Fruit fly (Drosophila melanogaster) whole organism, embryonic: Measurements from ENCODE around the gene galla-2.

ENCODE experiments used
- BEAF-32 ChIP-seq: fragments of 200-800 bp; sonication (Bioruptor generic); optimal IDR thresholded peaks from 3 replicates; lab custom pipeline; 2017; ENCODE audit warnings: missing biosample characterization, missing genetic modification characterization, mild to moderate bottlenecking, moderate library complexity, missing genetic modification reagents
- CG10147 ChIP-seq: fragments of 200-800 bp; sonication (Bioruptor generic); optimal IDR thresholded peaks from 2 replicates; lab custom pipeline; 2019; ENCODE audit warnings: missing biosample characterization, mild to moderate bottlenecking, missing genetic modification characterization, moderate library complexity
- CG10979 ChIP-seq: fragments of 200-800 bp; sonication (Bioruptor generic); optimal IDR thresholded peaks from 2 replicates; lab custom pipeline; 2018; ENCODE audit warnings: missing biosample characterization, mild to moderate bottlenecking, missing genetic modification characterization, moderate library complexity
- CG11504 ChIP-seq: fragments of 200-800 bp; sonication (Bioruptor generic); optimal IDR thresholded peaks from 3 replicates; lab custom pipeline; 2019; ENCODE audit warnings: missing biosample characterization, mild to moderate bottlenecking, missing genetic modification characterization, moderate library complexity
- CG12659 ChIP-seq: fragments of 200-800 bp; sonication (Bioruptor generic); optimal IDR thresholded peaks from 3 replicates; lab custom pipeline; 2017; ENCODE audit warnings: mild to moderate bottlenecking, missing biosample characterization, missing genetic modification reagents, missing genetic modification characterization
- CG12744 ChIP-seq: fragments of 200-800 bp; sonication (Bioruptor generic); optimal IDR thresholded peaks from 2 replicates; lab custom pipeline; 2016; ENCODE audit warnings: missing biosample characterization, missing genetic modification characterization
- CG13424 ChIP-seq: fragments of 200-800 bp; sonication (Bioruptor generic); optimal IDR thresholded peaks from 2 replicates; lab custom pipeline; 2019; ENCODE audit warnings: missing biosample characterization, mild to moderate bottlenecking, missing genetic modification characterization, moderate library complexity
- CG13775 ChIP-seq: fragments of 200-800 bp; sonication (Bioruptor generic); optimal IDR thresholded peaks from 3 replicates; lab custom pipeline; 2017; ENCODE audit warnings: missing biosample characterization, mild to moderate bottlenecking, missing genetic modification characterization
- CG15269 ChIP-seq: fragments of 200-800 bp; sonication (Bioruptor generic); optimal IDR thresholded peaks from 2 replicates; lab custom pipeline; 2018; ENCODE audit warnings: missing biosample characterization, mild to moderate bottlenecking, missing genetic modification characterization, moderate library complexity
- CG17359 ChIP-seq: fragments of 200-800 bp; sonication (Bioruptor generic); optimal IDR thresholded peaks from 3 replicates; lab custom pipeline; 2018; ENCODE audit warnings: missing biosample characterization, mild to moderate bottlenecking, missing genetic modification characterization, moderate library complexity
- CG17361 ChIP-seq: fragments of 200-800 bp; sonication (Bioruptor generic); IDR thresholded peaks from 3 replicates; pipeline ENCODE4 v1.3.6; 2022; ENCODE audit warnings: missing biosample characterization, missing genetic modification characterization
- CG18262 ChIP-seq: fragments of 200-800 bp; optimal IDR thresholded peaks from 3 replicates; lab custom pipeline; 2019; ENCODE audit warnings: missing biosample characterization, mild to moderate bottlenecking, missing genetic modification characterization, moderate library complexity
- CG18599 ChIP-seq: fragments of 200-800 bp; sonication (Bioruptor generic); optimal IDR thresholded peaks from 3 replicates; lab custom pipeline; 2017; ENCODE audit warnings: missing biosample characterization, missing genetic modification characterization, mild to moderate bottlenecking, moderate library complexity, missing genetic modification reagents
- CG2120 ChIP-seq: fragments of 200-800 bp; sonication (Bioruptor generic); optimal IDR thresholded peaks from 3 replicates; lab custom pipeline; 2016; ENCODE audit warnings: missing biosample characterization, missing genetic modification characterization
- CG2678 ChIP-seq: fragments of 200-800 bp; sonication (Bioruptor generic); optimal IDR thresholded peaks from 3 replicates; lab custom pipeline; 2019; ENCODE audit warnings: missing biosample characterization, mild to moderate bottlenecking, missing genetic modification characterization, moderate library complexity
- CG31441 ChIP-seq: fragments of 200-800 bp; sonication (Bioruptor generic); IDR thresholded peaks from 2 replicates; pipeline ENCODE4 v1.3.6; 2022; ENCODE audit warnings: missing biosample characterization, missing genetic modification characterization
- CG3726 ChIP-seq: fragments of 200-800 bp; sonication (Bioruptor generic); IDR thresholded peaks from 3 replicates; pipeline ENCODE4, ENCODE4 v1.3.6; 2022; ENCODE audit warnings: missing biosample characterization, missing genetic modification characterization
- CG3838 ChIP-seq: fragments of 200-800 bp; sonication (Bioruptor generic); optimal IDR thresholded peaks from 3 replicates; lab custom pipeline; 2016; ENCODE audit warnings: missing biosample characterization, missing genetic modification characterization
- CG4424 ChIP-seq: fragments of 200-800 bp; sonication (Bioruptor generic); optimal IDR thresholded peaks from 3 replicates; lab custom pipeline; 2016; ENCODE audit warnings: missing biosample characterization, missing genetic modification characterization
- CG7556 ChIP-seq: fragments of 200-800 bp; sonication (Bioruptor generic); optimal IDR thresholded peaks from 2 replicates; lab custom pipeline; 2017; ENCODE audit warnings: missing biosample characterization, mild to moderate bottlenecking, missing genetic modification characterization
- CG7839 ChIP-seq: fragments of 200-800 bp; sonication (Bioruptor generic); optimal IDR thresholded peaks from 3 replicates; lab custom pipeline; 2018; ENCODE audit warnings: missing biosample characterization, mild to moderate bottlenecking, missing genetic modification characterization, moderate library complexity
- CkIIα-i1 ChIP-seq: fragments of 200-800 bp; sonication (Bioruptor generic); IDR thresholded peaks from 2 replicates; pipeline ENCODE4 v1.3.6; 2022; ENCODE audit warnings: missing biosample characterization, missing genetic modification characterization
- CoRest ChIP-seq: fragments of 200-800 bp; sonication (Bioruptor generic); optimal IDR thresholded peaks from 3 replicates; lab custom pipeline; 2018; ENCODE audit warnings: missing biosample characterization, mild to moderate bottlenecking, missing genetic modification characterization, moderate library complexity
- D19A ChIP-seq: fragments of 200-800 bp; optimal IDR thresholded peaks from 3 replicates; lab custom pipeline; 2019; ENCODE audit warnings: missing biosample characterization, mild to moderate bottlenecking, missing genetic modification characterization, moderate library complexity
- Fer1 ChIP-seq: fragments of 200-800 bp; sonication (Bioruptor generic); optimal IDR thresholded peaks from 2 replicates; lab custom pipeline; 2017; ENCODE audit warnings: missing biosample characterization, mild to moderate bottlenecking, missing genetic modification characterization
- HLH4C ChIP-seq: fragments of 200-800 bp; sonication (Bioruptor generic); IDR thresholded peaks from 3 replicates; pipeline ENCODE4 v1.3.6; 2022; ENCODE audit warnings: missing biosample characterization, missing genetic modification characterization; ENCODE audit not compliant: partially characterized antibody
- Hr51 ChIP-seq, 2 experiments: fragments of 200-800 bp; sonication (Bioruptor generic); optimal IDR thresholded peaks; 2 replicates in 1 of 2; 3 replicates in 1 of 2; lab custom pipeline; 2016 to 2018; ENCODE audit warnings: missing biosample characterization in 2 of 2, missing genetic modification characterization in 2 of 2, mild to moderate bottlenecking in 1 of 2, moderate library complexity in 1 of 2
- Med ChIP-seq: fragments of 200-800 bp; sonication (Bioruptor generic); peaks from one replicate; lab custom pipeline; 2016; ENCODE audit warnings: missing biosample characterization, missing genetic modification characterization, mild to moderate bottlenecking, inconsistent platforms, moderate library complexity
- Meics ChIP-seq: fragments of 200-800 bp; sonication (Bioruptor generic); optimal IDR thresholded peaks from 2 replicates; lab custom pipeline; 2017; ENCODE audit warnings: missing biosample characterization, mild to moderate bottlenecking, missing genetic modification characterization
- Sox100B ChIP-seq: fragments of 200-800 bp; sonication (Bioruptor generic); optimal IDR thresholded peaks from 3 replicates; lab custom pipeline; 2018; ENCODE audit warnings: missing biosample characterization, mild to moderate bottlenecking, missing genetic modification characterization
- Sox102F ChIP-seq: fragments of 200-800 bp; sonication (Bioruptor generic); optimal IDR thresholded peaks from 2 replicates; lab custom pipeline; 2018; ENCODE audit warnings: missing biosample characterization, mild to moderate bottlenecking, missing genetic modification characterization, moderate library complexity
- bigmax ChIP-seq: fragments of 200-800 bp; sonication (Bioruptor generic); optimal IDR thresholded peaks from 2 replicates; lab custom pipeline; 2018; ENCODE audit warnings: missing biosample characterization, mild to moderate bottlenecking, missing genetic modification characterization
- dmrt99B ChIP-seq: fragments of 200-800 bp; sonication (Bioruptor generic); optimal IDR thresholded peaks from 2 replicates; lab custom pipeline; 2018; ENCODE audit warnings: missing biosample characterization, mild to moderate bottlenecking, missing genetic modification characterization, moderate library complexity
- esg ChIP-seq: fragments of 200-800 bp; sonication (Bioruptor generic); conservative IDR thresholded peaks from 2 replicates; pipeline ENCODE4 v1.3.6; 2022; ENCODE audit warnings: missing biosample characterization, missing genetic modification characterization
- gem ChIP-seq: fragments of 200-800 bp; sonication (Bioruptor generic); optimal IDR thresholded peaks from 2 replicates; lab custom pipeline; 2019; ENCODE audit warnings: missing biosample characterization, mild to moderate bottlenecking, missing genetic modification characterization, moderate library complexity
- gfzf ChIP-seq: fragments of 200-800 bp; sonication (Bioruptor generic); optimal IDR thresholded peaks from 2 replicates; lab custom pipeline; 2016; ENCODE audit warnings: missing biosample characterization, mild to moderate bottlenecking, missing genetic modification characterization, moderate library complexity
- grau ChIP-seq: fragments of 200-800 bp; optimal IDR thresholded peaks from 3 replicates; lab custom pipeline; 2019; ENCODE audit warnings: missing biosample characterization, mild to moderate bottlenecking, missing genetic modification characterization, moderate library complexity
- h ChIP-seq: fragments of >200 bp; optimal IDR thresholded peaks from 2 replicates; lab custom pipeline; 2017
- lab ChIP-seq: fragments of 200-800 bp; sonication (Bioruptor generic); optimal IDR thresholded peaks from 3 replicates; lab custom pipeline; 2017; ENCODE audit warnings: missing biosample characterization, missing genetic modification characterization, mild to moderate bottlenecking, moderate library complexity, missing genetic modification reagents
- org-1 ChIP-seq: fragments of 200-800 bp; sonication (Bioruptor generic); optimal IDR thresholded peaks from 2 replicates; lab custom pipeline; 2017; ENCODE audit warnings: missing biosample characterization, missing genetic modification characterization
- phol ChIP-seq: fragments of 200-800 bp; sonication (Bioruptor generic); optimal IDR thresholded peaks from 3 replicates; lab custom pipeline; 2018; ENCODE audit warnings: missing biosample characterization, mild to moderate bottlenecking, missing genetic modification characterization, moderate library complexity
- ranshi ChIP-seq: fragments of 200-800 bp; sonication (Bioruptor generic); IDR thresholded peaks from 2 replicates; pipeline ENCODE4 v1.3.6; 2022; ENCODE audit warnings: missing biosample characterization, missing genetic modification characterization
- row ChIP-seq: fragments of 200-800 bp; sonication (Bioruptor generic); IDR thresholded peaks from 3 replicates; pipeline ENCODE4 v1.3.6; 2022; ENCODE audit warnings: missing biosample characterization, missing genetic modification characterization
- sens ChIP-seq: fragments of 200-800 bp; sonication (Bioruptor generic); peaks from one replicate; lab custom pipeline; 2016; ENCODE audit warnings: missing biosample characterization, missing genetic modification characterization
- trh ChIP-seq: fragments of 200-800 bp; sonication (Bioruptor generic); optimal IDR thresholded peaks from 2 replicates; lab custom pipeline; 2016; ENCODE audit warnings: missing biosample characterization, missing genetic modification characterization
- zf30C ChIP-seq: fragments of 200-800 bp; sonication (Bioruptor generic); optimal IDR thresholded peaks from 3 replicates; lab custom pipeline; 2018; ENCODE audit warnings: missing biosample characterization, mild to moderate bottlenecking, missing genetic modification characterization

The galla-2 gene

DNA sequence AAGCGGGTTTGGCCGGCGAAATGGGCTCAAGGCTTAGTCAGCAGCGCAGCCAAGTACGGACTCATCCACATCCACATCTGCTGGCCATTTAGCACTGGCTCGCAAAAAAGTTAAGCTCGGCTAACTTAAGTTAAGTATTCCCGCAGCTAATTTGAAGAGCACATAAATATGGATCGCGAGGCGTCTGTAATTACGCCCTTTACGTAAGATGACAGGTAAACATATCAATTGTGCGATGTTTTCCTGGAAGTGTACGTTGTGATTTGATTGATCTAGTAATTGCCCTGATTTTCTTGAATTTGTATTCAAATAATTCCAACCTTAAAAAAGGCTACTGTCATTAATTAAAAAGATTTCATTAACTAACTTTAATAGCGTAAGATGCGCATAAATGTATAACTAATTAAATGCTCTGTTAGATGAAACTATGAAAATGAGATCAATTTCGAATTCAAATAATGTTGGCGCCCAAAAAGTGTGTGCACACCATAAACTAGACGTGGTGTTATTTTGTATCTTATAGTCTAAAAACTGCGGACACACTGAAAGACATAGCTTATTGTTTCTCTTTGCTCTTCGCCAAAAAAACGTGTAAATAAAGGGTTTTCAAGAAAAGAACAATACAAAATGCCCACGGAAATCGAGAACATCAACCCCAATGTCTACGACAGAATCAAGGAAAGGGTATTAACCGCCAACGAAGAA, at the start of gene galla-2, which contains the start of gene CG6409 (continued):
- TF ChIP-seq ranshi (no peak), trh (GFP tag; lab: Kevin White, UChicago) (no peak), Med (GFP tag; lab: Kevin White, UChicago) (no peak), CG12744 (GFP tag; lab: Kevin White, UChicago) (no peak)

DNA sequence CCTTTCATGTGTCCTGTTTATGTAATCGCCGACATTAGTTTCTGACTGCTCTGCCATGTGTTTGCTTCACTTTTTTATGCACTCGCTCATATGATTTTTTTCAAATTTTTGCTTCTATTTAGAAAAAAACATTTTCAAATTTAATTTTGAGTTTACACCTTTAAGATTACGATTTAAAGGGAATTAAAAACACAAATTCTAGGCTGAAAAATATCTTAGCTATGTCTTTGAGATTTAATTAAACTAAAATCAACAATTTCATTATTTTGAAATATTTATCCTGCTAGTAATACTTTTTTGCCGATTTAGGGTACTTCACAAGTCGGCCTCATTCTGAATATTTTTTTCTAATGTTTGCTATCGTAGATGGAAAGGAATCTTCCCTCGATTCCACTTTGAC, 49.5 kb upstream of the galla-2 start:
- TF ChIP-seq zf30C (GFP tag; lab: Kevin White, UChicago) (no peak), org-1 (GFP tag; lab: Kevin White, UChicago) (no peak), CG31441 (GFP tag; lab: Robert Waterston, UW) (peak; percentile 32; the same call in 1 of the 2 replicates), D19A (peak; percentile 83), Sox100B (peak; percentile 10), CG3838 (GFP tag; lab: Kevin White, UChicago) (no peak), CG2678 (peak; percentile 63), BEAF-32 (GFP tag; lab: Kevin White, UChicago) (no peak), gfzf (GFP tag; lab: Kevin White, UChicago) (no peak), bigmax (GFP tag; lab: Kevin White, UChicago) (no peak), CG15269 (tag; lab: Kevin White, UChicago) (peak; percentile 18), CG7839 (peak; percentile 37), Hr51 (GFP tag; optimal IDR thresholded peaks at IDR 0.05; lab: Kevin White, UChicago) (peak in 1 of 2 experiments; percentile 36), Fer1 (GFP tag; lab: Kevin White, UChicago) (peak; percentile 30), row (GFP tag; lab: Robert Waterston, UW) (0 out of 3 replicates have a peak, but pooled peaks have one; percentile 26), CG18599 (GFP tag; lab: Kevin White, UChicago) (peak; percentile 21), phol (tag; lab: Kevin White, UChicago) (peak; percentile 16), sens (GFP tag; lab: Kevin White, UChicago) (peak; percentile 24), CoRest (tag; lab: Kevin White, UChicago) (peak; percentile 32), HLH4C (GFP tag; lab: Robert Waterston, UW) (no peak), CG18262 (peak; percentile 7), dmrt99B (tag; lab: Kevin White, UChicago) (peak; percentile 47), grau (peak; percentile 43), CkIIα-i1 (GFP tag; lab: Robert Waterston, UW) (no peak), Sox102F (GFP tag; lab: Kevin White, UChicago) (peak; percentile 39), CG17361 (peak; percentile 40; the same call in 2 of the 3 replicates), CG11504 (tag; lab: Kevin White, UChicago) (peak; percentile 56), CG13775 (no peak), CG7556 (GFP tag; lab: Kevin White, UChicago) (peak; percentile 18), CG13424 (tag; lab: Kevin White, UChicago) (peak; percentile 20), h (lab: Kevin White, UChicago) (no peak), CG12659 (GFP tag; lab: Kevin White, UChicago) (no peak), Meics (peak; percentile 11), CG10147 (GFP tag; lab: Kevin White, UChicago) (peak; percentile 3), esg (GFP tag; lab: Robert Waterston, UW) (0 out of 2 replicates have a peak, but pooled peaks have one; percentile 8), CG10979 (peak; percentile 2), lab (GFP tag; lab: Kevin White, UChicago) (peak; percentile 21), CG4424 (GFP tag; lab: Kevin White, UChicago) (no peak), CG2120 (GFP tag; lab: Kevin White, UChicago) (peak; percentile 8), CG3726 (GFP tag; lab: Robert Waterston, UW) (no peak), CG17359 (peak; percentile 10), gem (tag; lab: Kevin White, UChicago) (peak; percentile 46)
- TF ChIP-seq, all 482 proteins: peak for 29
